Fruit fly (Drosophila melanogaster): Measurements from ENCODE around the gene Gr28b.

The Gr28b gene

dm6 chr2L:7491902-7492301, 29.9 kb upstream of the Gr28b start (continued):
- TF ChIP-seq gem (tag; optimal IDR thresholded peaks at IDR 0.05): peak; percentile 81
- no peak for TF ChIP-seq Ets97D (GFP tag; optimal IDR thresholded peaks at IDR 0.05)
- peak; percentile 32; the same call in 1 of the 2 replicates for TF ChIP-seq klu (GFP tag; IDR thresholded peaks at IDR 0.05)
- peak; percentile 53 for TF ChIP-seq CG10979 (tag; optimal IDR thresholded peaks at IDR 0.05)
- 0 out of 3 replicates have a peak, but pooled peaks have one; percentile 29 for TF ChIP-seq ci (GFP tag; IDR thresholded peaks at IDR 0.05)
- TF ChIP-seq stc (GFP tag; IDR thresholded peaks at IDR 0.05): 0 out of 2 replicates have a peak, but pooled peaks have one; percentile 57
- TF ChIP-seq zfh1 (GFP tag; IDR thresholded peaks at IDR 0.05): peak; percentile 36; the same call in 1 of the 3 replicates
- TF ChIP-seq Fer3 (tag; optimal IDR thresholded peaks at IDR 0.05): peak; percentile 65
- TF ChIP-seq Awh (GFP tag; IDR thresholded peaks at IDR 0.05): peak; percentile 52; the same call in 1 of the 2 replicates
- TF ChIP-seq CG16863 (GFP tag; optimal IDR thresholded peaks at IDR 0.05): no peak
- no peak for TF ChIP-seq tll (GFP tag; optimal IDR thresholded peaks at IDR 0.05)
- TF ChIP-seq CG11723 (GFP tag; optimal IDR thresholded peaks at IDR 0.05): peak; percentile 14
- TF ChIP-seq ara (GFP tag; IDR thresholded peaks at IDR 0.05): peak; percentile 57; the same call in 1 of the 2 replicates
- no peak for TF ChIP-seq exex (tag; optimal IDR thresholded peaks at IDR 0.05)
- TF ChIP-seq Atf6 (GFP tag; IDR thresholded peaks at IDR 0.05): peak; percentile 71
- peak; percentile 15 for TF ChIP-seq zen (tag; optimal IDR thresholded peaks at IDR 0.05)
- TF ChIP-seq ap (GFP tag; IDR thresholded peaks at IDR 0.05): 0 out of 2 replicates have a peak, but pooled peaks have one; percentile 26
- no peak for TF ChIP-seq pb (GFP tag; optimal IDR thresholded peaks at IDR 0.05)
- TF ChIP-seq ranshi (GFP tag; IDR thresholded peaks at IDR 0.05): peak; percentile 49; the same call in 1 of the 2 replicates
- TF ChIP-seq CG4707 (GFP tag; optimal IDR thresholded peaks at IDR 0.05): no peak
- TF ChIP-seq grn (GFP tag; optimal IDR thresholded peaks at IDR 0.05): peak; percentile 16
- no peak for TF ChIP-seq CG3838 (GFP tag; optimal IDR thresholded peaks at IDR 0.05)
- TF ChIP-seq Hr3 (GFP tag; optimal IDR thresholded peaks at IDR 0.05): peak; percentile 37
- TF ChIP-seq NC2α (GFP tag; optimal IDR thresholded peaks at IDR 0.05): no peak
- no peak for TF ChIP-seq z (GFP tag; IDR thresholded peaks at IDR 0.05)
- peak; percentile 48 for TF ChIP-seq Ssrp (tag; optimal IDR thresholded peaks at IDR 0.05)
- TF ChIP-seq ase (GFP tag; IDR thresholded peaks at IDR 0.05): no peak
- TF ChIP-seq hkb (optimal IDR thresholded peaks at IDR 0.05): no peak
- peak; percentile 70 for TF ChIP-seq hkb (GFP tag; IDR thresholded peaks at IDR 0.05)
- TF ChIP-seq CG17385 (GFP tag; optimal IDR thresholded peaks at IDR 0.05): peak; percentile 58

- TF ChIP-seq usp (GFP tag; optimal IDR thresholded peaks at IDR 0.05) (no peak), Ets65A (GFP tag) (peak; percentile 69), sens (GFP tag) (peak; percentile 57), Nf-YA (GFP tag; IDR thresholded peaks at IDR 0.05) (no peak), odd (GFP tag; optimal IDR thresholded peaks at IDR 0.05) (no peak), sd (tag; optimal IDR thresholded peaks at IDR 0.05) (peak; percentile 81)
Observed at dm6 chr2L:7486222-7486621, 24.2 kb upstream of the Gr28b start.

dm6 chr2L:7474404-7474803, 12.4 kb upstream of the Gr28b start, which contains the start of gene CG6441:
Gene CG6441 (plus strand): TSS chr2L:7474704.
- TF ChIP-seq Tbp (GFP tag; optimal IDR thresholded peaks at IDR 0.05): no peak
- TF ChIP-seq ara (GFP tag; IDR thresholded peaks at IDR 0.05): no peak
- TF ChIP-seq toy (GFP tag; IDR thresholded peaks at IDR 0.05): no peak
- no peak for TF ChIP-seq ERR (GFP tag; optimal IDR thresholded peaks at IDR 0.05)
- TF ChIP-seq HmgZ (tag; optimal IDR thresholded peaks at IDR 0.05): no peak
- no peak for TF ChIP-seq CG10209 (GFP tag; optimal IDR thresholded peaks at IDR 0.05)
- no peak for TF ChIP-seq prd (optimal IDR thresholded peaks at IDR 0.05)
- no peak for TF ChIP-seq prd (GFP tag; IDR thresholded peaks at IDR 0.05)
- no peak for TF ChIP-seq grau (tag; optimal IDR thresholded peaks at IDR 0.05)
- TF ChIP-seq dati (GFP tag; IDR thresholded peaks at IDR 0.05): no peak
- TF ChIP-seq CG11093 (GFP tag; IDR thresholded peaks at IDR 0.05): no peak
- no peak for TF ChIP-seq fru (optimal IDR thresholded peaks at IDR 0.05)
- TF ChIP-seq ab (GFP tag; optimal IDR thresholded peaks at IDR 0.05): no peak
- TF ChIP-seq oc (tag; optimal IDR thresholded peaks at IDR 0.05): no peak
- no peak for TF ChIP-seq abd-A (tag; optimal IDR thresholded peaks at IDR 0.05)
- TF ChIP-seq pan (optimal IDR thresholded peaks at IDR 0.05): no peak
- TF ChIP-seq pan (GFP tag; optimal IDR thresholded peaks at IDR 0.05 in 1 of 2, IDR thresholded peaks at IDR 0.05 in 1 of 2): no peak
